Worm (Caenorhabditis elegans) whole organism, late embryonic: Measurements from ENCODE around the gene chil-1.

ENCODE experiments used
- C38D4.7 ChIP-seq: fragments of 200-800 bp; sonication (Bioruptor generic); optimal IDR thresholded peaks from 2 replicates; lab custom pipeline; 2018; ENCODE audit warnings: mild to moderate bottlenecking, missing genetic modification characterization, moderate library complexity, missing compliant biosample characterization
- F13H6.1 ChIP-seq: sonication (generic microtip); optimal IDR thresholded peaks from 2 replicates; lab custom pipeline; 2016; ENCODE audit warnings: missing genetic modification characterization, missing compliant biosample characterization
- K02D7.2 ChIP-seq: sonication (generic microtip); optimal IDR thresholded peaks from 2 replicates; lab custom pipeline; 2017; ENCODE audit warnings: mild to moderate bottlenecking, missing genetic modification characterization, missing compliant biosample characterization
- Y22D7AL.16 ChIP-seq: sonication (generic microtip); optimal IDR thresholded peaks from 2 replicates; lab custom pipeline; 2016; ENCODE audit warnings: missing genetic modification characterization, missing compliant biosample characterization
- ama-1 ChIP-seq: fragments of 150-350 bp; optimal IDR thresholded peaks from 2 replicates; lab custom pipeline; 2014
- ceh-18 ChIP-seq: sonication (generic microtip); optimal IDR thresholded peaks from 2 replicates; lab custom pipeline; 2016; ENCODE audit warnings: missing genetic modification characterization, missing compliant biosample characterization
- ceh-19 ChIP-seq: fragments of 200-800 bp; sonication (Bioruptor generic); optimal IDR thresholded peaks from 2 replicates; lab custom pipeline; 2018; ENCODE audit warnings: mild to moderate bottlenecking, missing genetic modification characterization, missing compliant biosample characterization
- ceh-2 ChIP-seq: sonication (generic microtip); optimal IDR thresholded peaks from 2 replicates; lab custom pipeline; 2016; ENCODE audit warnings: missing genotype, missing genetic modification characterization, missing compliant biosample characterization
- ceh-30 ChIP-seq: fragments of 150-350 bp; optimal IDR thresholded peaks from 2 replicates; lab custom pipeline; 2014; ENCODE audit warnings: missing biosample characterization, missing genetic modification characterization
- ceh-34 ChIP-seq: sonication (generic microtip); optimal IDR thresholded peaks from 2 replicates; lab custom pipeline; 2016; ENCODE audit warnings: mild to moderate bottlenecking, missing genetic modification characterization, missing compliant biosample characterization
- ceh-45 ChIP-seq: fragments of 200-800 bp; sonication (Bioruptor generic); IDR thresholded peaks from 2 replicates; pipeline ENCODE4 v1.3.6; 2022; ENCODE audit warnings: missing genetic modification reagents, missing genetic modification characterization, missing compliant biosample characterization
- ceh-48 ChIP-seq: sonication (generic microtip); optimal IDR thresholded peaks from 2 replicates; lab custom pipeline; 2016; ENCODE audit warnings: missing genetic modification characterization, inconsistent platforms, missing compliant biosample characterization
- ceh-6 ChIP-seq: fragments of 200-800 bp; sonication (Bioruptor generic); optimal IDR thresholded peaks from 2 replicates; lab custom pipeline; 2018; ENCODE audit warnings: mild to moderate bottlenecking, missing genetic modification characterization, missing compliant biosample characterization
- ceh-9 ChIP-seq: sonication (generic microtip); optimal IDR thresholded peaks from 2 replicates; lab custom pipeline; 2016; ENCODE audit warnings: mild to moderate bottlenecking, missing genetic modification characterization, inconsistent platforms, missing compliant biosample characterization
- dmd-4 ChIP-seq: sonication (generic microtip); optimal IDR thresholded peaks from 2 replicates; lab custom pipeline; 2016; ENCODE audit warnings: borderline replicate concordance, missing genetic modification characterization, missing compliant biosample characterization
- elt-4 ChIP-seq: sonication (generic microtip); optimal IDR thresholded peaks from 2 replicates; lab custom pipeline; 2016; ENCODE audit warnings: missing genetic modification characterization, missing compliant biosample characterization
- ets-4 ChIP-seq: sonication (generic microtip); optimal IDR thresholded peaks from 2 replicates; lab custom pipeline; 2016; ENCODE audit warnings: missing genetic modification characterization, missing compliant biosample characterization
- eyg-1 ChIP-seq: sonication (generic microtip); optimal IDR thresholded peaks from 2 replicates; lab custom pipeline; 2016; ENCODE audit warnings: missing genotype, missing genetic modification characterization, missing compliant biosample characterization
- fax-1 ChIP-seq: sonication (generic microtip); optimal IDR thresholded peaks from 2 replicates; lab custom pipeline; 2016; ENCODE audit warnings: missing genotype, missing genetic modification characterization, missing compliant biosample characterization
- fkh-6 ChIP-seq: sonication (generic microtip); optimal IDR thresholded peaks from 2 replicates; lab custom pipeline; 2016; ENCODE audit warnings: missing genetic modification characterization, missing compliant biosample characterization
- hlh-15 ChIP-seq: sonication (generic microtip); optimal IDR thresholded peaks from 2 replicates; lab custom pipeline; 2016; ENCODE audit warnings: missing genetic modification characterization, missing compliant biosample characterization
- hlh-6 ChIP-seq: sonication (generic microtip); optimal IDR thresholded peaks from 2 replicates; lab custom pipeline; 2016; ENCODE audit warnings: missing genotype, missing genetic modification characterization, missing compliant biosample characterization
- hlh-8 ChIP-seq: sonication (generic microtip); optimal IDR thresholded peaks from 2 replicates; lab custom pipeline; 2016; ENCODE audit warnings: missing genotype, missing genetic modification characterization, missing compliant biosample characterization
- lim-6 ChIP-seq: sonication (generic microtip); optimal IDR thresholded peaks from 2 replicates; lab custom pipeline; 2016; ENCODE audit warnings: missing genetic modification characterization, missing compliant biosample characterization
- nfya-1 ChIP-seq: sonication (generic microtip); optimal IDR thresholded peaks from 2 replicates; lab custom pipeline; 2017; ENCODE audit warnings: missing genetic modification characterization, mild to moderate bottlenecking, missing compliant biosample characterization, antibody characterized with exemption, moderate library complexity
- nhr-11 ChIP-seq: fragments of 150-350 bp; optimal IDR thresholded peaks from 2 replicates; lab custom pipeline; 2014; ENCODE audit warnings: missing biosample characterization, missing genetic modification characterization
- npax-4 ChIP-seq: sonication (generic microtip); optimal IDR thresholded peaks from 2 replicates; lab custom pipeline; 2016; ENCODE audit warnings: missing genetic modification characterization, missing compliant biosample characterization
- pax-1 ChIP-seq: fragments of 150-350 bp; optimal IDR thresholded peaks from 2 replicates; lab custom pipeline; 2014; ENCODE audit warnings: missing biosample characterization, missing genetic modification characterization
- pqm-1 ChIP-seq: sonication (generic microtip); optimal IDR thresholded peaks from 2 replicates; lab custom pipeline; 2016; ENCODE audit warnings: missing genetic modification characterization, missing compliant biosample characterization
- ref-2 ChIP-seq: sonication (generic microtip); optimal IDR thresholded peaks from 2 replicates; lab custom pipeline; 2016; ENCODE audit warnings: missing genetic modification characterization, missing compliant biosample characterization
- rnt-1 ChIP-seq: sonication (generic microtip); optimal IDR thresholded peaks from 2 replicates; lab custom pipeline; 2016; ENCODE audit warnings: missing genetic modification characterization, missing compliant biosample characterization
- syd-9 ChIP-seq: sonication (generic microtip); optimal IDR thresholded peaks from 2 replicates; lab custom pipeline; 2016; ENCODE audit warnings: mild to moderate bottlenecking, missing genetic modification characterization, moderate library complexity, missing compliant biosample characterization
- tbx-2 ChIP-seq: sonication (generic microtip); optimal IDR thresholded peaks from 2 replicates; lab custom pipeline; 2016; ENCODE audit warnings: missing genetic modification characterization, missing compliant biosample characterization
- tbx-7 ChIP-seq: sonication (generic microtip); optimal IDR thresholded peaks from 2 replicates; lab custom pipeline; 2016; ENCODE audit warnings: missing genotype, missing genetic modification characterization, missing compliant biosample characterization
- unc-42 ChIP-seq: sonication (generic microtip); optimal IDR thresholded peaks from 2 replicates; lab custom pipeline; 2016; ENCODE audit warnings: missing genotype, missing genetic modification characterization, missing compliant biosample characterization
- zip-5 ChIP-seq: sonication (generic microtip); optimal IDR thresholded peaks from 2 replicates; lab custom pipeline; 2016; ENCODE audit warnings: missing genetic modification characterization, missing compliant biosample characterization

The chil-1 gene

DNA sequence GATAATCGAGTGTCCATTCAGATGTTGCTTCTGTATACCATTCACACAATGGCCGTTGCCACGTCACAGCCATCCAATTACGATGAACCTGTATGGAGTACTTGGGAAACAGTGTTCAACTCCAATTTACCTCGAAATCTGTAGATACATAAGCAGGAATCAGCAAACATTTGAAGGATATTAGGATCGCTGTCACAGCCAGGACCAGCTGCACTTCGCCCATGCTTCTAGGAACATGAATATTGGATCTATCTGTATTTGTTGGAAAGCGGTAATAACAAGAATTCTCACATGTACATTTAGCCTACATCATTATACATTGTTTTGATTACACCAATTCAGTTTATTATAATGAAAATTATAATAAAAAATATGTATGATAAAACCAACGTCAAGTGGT, 19.9 kb upstream of the chil-1 start, which contains the start of gene algn-8:
Gene algn-8 (minus strand): TSS at position 227 of the 400 bp plus-strand sequence.
- no peak for TF ChIP-seq ceh-6 (GFP tag; lab: Kevin White, UChicago)
- TF ChIP-seq nfya-1 (tag; lab: Kevin White, UChicago) = no peak
- no peak for TF ChIP-seq dmd-4 (tag; lab: Kevin White, UChicago)
- no peak for TF ChIP-seq ceh-45 (GFP tag; lab: Robert Waterston, UW)
- no peak for TF ChIP-seq ceh-18 (tag; lab: Kevin White, UChicago)
- TF ChIP-seq syd-9 (tag; lab: Kevin White, UChicago) = no peak
- no peak for TF ChIP-seq tbx-2
- TF ChIP-seq nhr-11 (tag; lab: Kevin White, UChicago) = no peak
- TF ChIP-seq ref-2 (tag; lab: Kevin White, UChicago) = no peak
- no peak for TF ChIP-seq ceh-19 (GFP tag; lab: Kevin White, UChicago)
- TF ChIP-seq zip-5 (tag; lab: Kevin White, UChicago) = no peak

DNA sequence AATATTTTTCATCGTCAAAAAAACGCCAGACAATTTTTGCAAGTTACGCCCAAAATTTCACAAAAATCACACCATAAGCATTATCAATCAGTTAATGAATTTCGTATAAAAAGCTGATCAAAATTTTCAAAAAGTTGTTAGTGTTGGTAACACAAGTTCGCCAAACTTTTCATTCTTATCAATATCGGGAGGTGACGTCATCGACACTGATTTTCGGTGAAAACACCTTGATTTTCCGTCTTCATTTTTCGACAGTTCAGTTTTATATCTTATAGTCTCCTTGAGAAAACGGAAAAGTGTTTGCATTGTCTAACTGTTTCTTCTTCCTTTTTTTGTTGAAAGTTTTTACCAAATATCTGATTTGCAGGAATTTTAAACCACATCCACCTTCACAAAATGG, 14.5 kb upstream of the chil-1 start, which contains the start of gene C08H9.15:
Gene C08H9.15 (plus strand): TSS at position 368 of the 400 bp plus-strand sequence.
- TF ChIP-seq lim-6 (no peak), elt-4 (tag; lab: Kevin White, UChicago) (no peak), syd-9 (tag; lab: Kevin White, UChicago) (no peak), fax-1 (tag; lab: Kevin White, UChicago) (no peak), K02D7.2 (no peak), hlh-8 (tag; lab: Kevin White, UChicago) (no peak), F13H6.1 (tag; lab: Kevin White, UChicago) (no peak), ceh-19 (GFP tag; lab: Kevin White, UChicago) (no peak), pqm-1 (tag; lab: Kevin White, UChicago) (no peak), nhr-11 (tag; lab: Kevin White, UChicago) (no peak), Y22D7AL.16 (tag; lab: Kevin White, UChicago) (no peak), tbx-7 (tag; lab: Kevin White, UChicago) (no peak), fkh-6 (tag; lab: Kevin White, UChicago) (no peak), ceh-30 (tag; lab: Kevin White, UChicago) (no peak), npax-4 (tag; lab: Kevin White, UChicago) (no peak), ceh-34 (tag; lab: Kevin White, UChicago) (no peak), unc-42 (tag; lab: Kevin White, UChicago) (no peak), C38D4.7 (GFP tag; lab: Kevin White, UChicago) (no peak), zip-5 (tag; lab: Kevin White, UChicago) (no peak)
- TF ChIP-seq, all 69 proteins: peak for 0

DNA sequence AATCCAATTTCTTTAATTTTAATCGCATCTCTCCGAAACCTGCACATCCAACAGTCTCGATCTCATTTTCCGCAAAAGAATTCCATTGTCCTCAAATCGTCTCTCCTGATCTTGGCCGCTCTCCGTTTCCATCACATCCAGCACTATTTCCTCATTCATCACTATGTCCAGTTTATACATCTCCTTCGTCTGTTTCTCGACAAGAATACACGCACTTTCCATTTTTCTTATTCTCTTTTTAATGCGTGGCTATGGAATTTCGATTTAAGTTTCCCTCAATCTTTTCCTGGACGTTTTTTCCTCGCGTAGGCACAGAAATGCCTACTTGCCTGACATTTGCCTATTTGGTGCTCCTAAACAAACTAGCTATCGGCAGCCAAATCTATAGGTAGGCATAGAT, 13.5 kb upstream of the chil-1 start:
- TF ChIP-seq ceh-2 (tag; lab: Kevin White, UChicago) (no peak), pax-1 (tag; lab: Kevin White, UChicago) (no peak), rnt-1 (no peak), ceh-6 (GFP tag; lab: Kevin White, UChicago) (no peak)

DNA sequence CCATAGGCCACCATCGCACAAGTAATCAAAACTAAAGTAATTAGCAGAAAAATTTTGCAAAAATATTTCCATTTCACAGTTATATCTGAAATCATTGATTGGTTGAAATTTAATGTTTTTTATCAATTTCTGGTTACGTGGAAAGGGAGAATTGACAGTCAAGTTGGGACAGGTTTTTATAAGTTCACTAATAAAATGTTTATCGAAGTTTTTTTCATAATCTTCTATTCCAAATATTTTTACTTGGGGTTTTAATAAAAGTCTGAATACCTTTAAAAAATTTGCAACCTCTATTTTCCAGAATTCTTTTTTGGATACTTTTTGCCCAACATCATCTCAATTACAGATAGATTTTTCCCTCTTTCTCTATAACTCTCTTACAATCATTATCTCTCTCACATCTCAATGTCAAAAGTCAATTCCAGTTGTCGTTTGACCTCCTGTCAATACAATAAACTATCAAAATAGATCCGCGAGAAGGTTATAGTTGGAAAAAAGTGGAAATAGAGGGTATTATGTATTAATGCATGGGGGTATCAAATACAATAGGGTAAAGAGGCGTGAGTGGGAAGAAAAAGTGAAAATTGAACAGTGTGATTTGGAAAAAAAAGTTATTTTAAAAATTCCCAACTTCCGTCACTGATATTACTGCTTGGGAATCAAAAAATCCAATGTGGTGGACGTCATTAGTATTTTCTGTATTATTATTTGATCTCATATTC, 8.4 kb upstream of the chil-1 start, which contains the start of the genes chil-2 and ctsa-3.2:
Gene chil-2 (minus strand): TSS at position 101 of the 722 bp plus-strand sequence.
Gene ctsa-3.2 (plus strand): TSS at position 672 of the 722 bp plus-strand sequence.
- TF ChIP-seq nhr-11 (tag; lab: Kevin White, UChicago) (no peak), ama-1 (lab: Kevin White, UChicago) (no peak), ceh-9 (no peak), ets-4 (tag; lab: Kevin White, UChicago) (no peak), ceh-48 (tag; lab: Kevin White, UChicago) (no peak), ceh-30 (tag; lab: Kevin White, UChicago) (no peak), C38D4.7 (GFP tag; lab: Kevin White, UChicago) (no peak), hlh-6 (tag; lab: Kevin White, UChicago) (no peak), eyg-1 (tag; lab: Kevin White, UChicago) (no peak), pax-1 (tag; lab: Kevin White, UChicago) (no peak), hlh-15 (tag; lab: Kevin White, UChicago) (no peak)
- TF ChIP-seq, all 69 proteins: peak for 0
